Worm (Caenorhabditis elegans) whole organism, L3 larva: ENCODE measurements around the gene C23F12.3.
A peak's percentile ranks its signal among the peaks of the same experiment; 100 is the strongest.

Source experiments
- ZK546.5 ChIP-seq: sonication (generic microtip); optimal IDR thresholded peaks from 2 replicates; lab custom pipeline; 2017; ENCODE audit warnings: missing biosample characterization, missing genetic modification characterization
- ceh-16 ChIP-seq: sonication (generic microtip); optimal IDR thresholded peaks from 2 replicates; lab custom pipeline; 2017; ENCODE audit warnings: missing biosample characterization, missing genetic modification characterization
- ceh-28 ChIP-seq: fragments of 150-350 bp; optimal IDR thresholded peaks from 2 replicates; lab custom pipeline; 2014; ENCODE audit warnings: missing biosample characterization, missing genetic modification reagents, missing genetic modification characterization
- ceh-9 ChIP-seq: sonication (generic microtip); optimal IDR thresholded peaks from 2 replicates; lab custom pipeline; 2018; ENCODE audit warnings: missing biosample characterization, missing genetic modification characterization
- daf-12 ChIP-seq: fragments of 150-350 bp; optimal IDR thresholded peaks from 2 replicates; lab custom pipeline; 2014; ENCODE audit warnings: missing biosample characterization, missing genetic modification reagents, missing genetic modification characterization
- egl-27 ChIP-seq: sonication (generic microtip); optimal IDR thresholded peaks from 4 replicates; lab custom pipeline; 2017; ENCODE audit warnings: missing biosample characterization, missing genetic modification reagents, missing genetic modification characterization
- elt-1 ChIP-seq: fragments of 150-350 bp; optimal IDR thresholded peaks from 2 replicates; lab custom pipeline; 2014; ENCODE audit warnings: missing biosample characterization, missing genetic modification characterization
- elt-2 ChIP-seq: sonication (generic microtip); optimal IDR thresholded peaks from 2 replicates; lab custom pipeline; 2016; ENCODE audit warnings: missing genetic modification reagents, mild to moderate bottlenecking, missing genetic modification characterization, missing compliant biosample characterization
- eor-1 ChIP-seq, 2 experiments: fragments of 150-350 bp; optimal IDR thresholded peaks; 2 replicates each; lab custom pipeline; 2014 to 2018; ENCODE audit warnings: missing biosample characterization in 2 of 2, missing genetic modification characterization in 2 of 2
- fkh-2 ChIP-seq: fragments of 150-350 bp; optimal IDR thresholded peaks from 2 replicates; lab custom pipeline; 2014; ENCODE audit warnings: missing biosample characterization, missing genetic modification reagents, missing genetic modification characterization
- fos-1 ChIP-seq: fragments of 150-350 bp; optimal IDR thresholded peaks from 2 replicates; lab custom pipeline; 2014; ENCODE audit warnings: missing biosample characterization, missing genetic modification characterization
- hmg-11 ChIP-seq: sonication (generic microtip); optimal IDR thresholded peaks from 2 replicates; lab custom pipeline; 2016; ENCODE audit warnings: missing genetic modification characterization, missing compliant biosample characterization
- jun-1 ChIP-seq: fragments of 150-350 bp; optimal IDR thresholded peaks from 2 replicates; lab custom pipeline; 2014; ENCODE audit warnings: missing biosample characterization, missing genetic modification reagents, missing genetic modification characterization
- lin-39 ChIP-seq: fragments of 150-350 bp; optimal IDR thresholded peaks from 2 replicates; lab custom pipeline; 2018; ENCODE audit warnings: missing biosample characterization, missing genetic modification reagents, missing genetic modification characterization
- lsy-12 ChIP-seq: sonication (generic microtip); optimal IDR thresholded peaks from 2 replicates; lab custom pipeline; 2016; ENCODE audit warnings: mild to moderate bottlenecking, missing genetic modification characterization, missing compliant biosample characterization
- nhr-11 ChIP-seq: fragments of 150-350 bp; optimal IDR thresholded peaks from 2 replicates; lab custom pipeline; 2014; ENCODE audit warnings: missing biosample characterization, missing genetic modification characterization
- nhr-12 ChIP-seq: fragments of 150-350 bp; optimal IDR thresholded peaks from 2 replicates; lab custom pipeline; 2014; ENCODE audit warnings: missing biosample characterization, missing genetic modification characterization
- nhr-23 ChIP-seq: fragments of 150-350 bp; optimal IDR thresholded peaks from 2 replicates; lab custom pipeline; 2014; ENCODE audit warnings: missing biosample characterization, missing genetic modification reagents, missing genetic modification characterization
- nhr-28 ChIP-seq: fragments of 150-350 bp; optimal IDR thresholded peaks from 2 replicates; lab custom pipeline; 2014; ENCODE audit warnings: missing biosample characterization, missing genetic modification characterization
- nhr-67 ChIP-seq: fragments of 150-350 bp; optimal IDR thresholded peaks from 2 replicates; lab custom pipeline; 2014; ENCODE audit warnings: missing biosample characterization, missing genetic modification characterization
- nhr-77 ChIP-seq: fragments of 150-350 bp; optimal IDR thresholded peaks from 2 replicates; lab custom pipeline; 2014; ENCODE audit warnings: missing biosample characterization, missing genetic modification characterization
- pha-4 ChIP-seq: fragments of 150-350 bp; optimal IDR thresholded peaks from 2 replicates; lab custom pipeline; 2014; ENCODE audit warnings: missing biosample characterization, missing genetic modification reagents, missing genetic modification characterization
- pqm-1 ChIP-seq: fragments of 150-350 bp; optimal IDR thresholded peaks from 2 replicates; lab custom pipeline; 2017; ENCODE audit warnings: missing biosample characterization, missing genetic modification characterization, inconsistent platforms
- sea-2 ChIP-seq: fragments of 150-350 bp; sonication (generic microtip); optimal IDR thresholded peaks from 4 replicates; lab custom pipeline; 2014; ENCODE audit warnings: missing biosample characterization, missing genetic modification reagents, missing genetic modification characterization
- skn-1 ChIP-seq: fragments of 150-350 bp; optimal IDR thresholded peaks from 2 replicates; lab custom pipeline; 2014; ENCODE audit warnings: missing biosample characterization, missing genetic modification characterization
- snpc-4 ChIP-seq: fragments of 150-350 bp; optimal IDR thresholded peaks from 2 replicates; lab custom pipeline; 2014; ENCODE audit warnings: missing biosample characterization, missing genetic modification characterization
- tbx-2 ChIP-seq: sonication (generic microtip); optimal IDR thresholded peaks from 2 replicates; lab custom pipeline; 2016; ENCODE audit warnings: mild to moderate bottlenecking, missing genetic modification characterization, missing compliant biosample characterization
- unc-39 ChIP-seq: sonication (generic microtip); optimal IDR thresholded peaks from 4 replicates; lab custom pipeline; 2017; ENCODE audit warnings: missing biosample characterization, missing genetic modification characterization
- zag-1 ChIP-seq: fragments of 150-350 bp; optimal IDR thresholded peaks from 2 replicates; lab custom pipeline; 2014; ENCODE audit warnings: missing biosample characterization, missing genetic modification characterization
- ztf-11 ChIP-seq: fragments of 150-350 bp; optimal IDR thresholded peaks from 2 replicates; lab custom pipeline; 2014; ENCODE audit warnings: missing biosample characterization, missing genetic modification characterization
- ztf-4 ChIP-seq: fragments of 150-350 bp; optimal IDR thresholded peaks from 2 replicates; lab custom pipeline; 2014; ENCODE audit warnings: missing biosample characterization, missing genetic modification characterization

The C23F12.3 gene

ce11 chrX:9409114-9409513 lies 17.7 kb downstream of the C23F12.3 start (continued):
- TF ChIP-seq unc-39 (tag; lab: Kevin White, UChicago) (no peak), elt-1 (tag; lab: Kevin White, UChicago) (peak; percentile 29), nhr-11 (tag; lab: Kevin White, UChicago) (no peak)

ce11 chrX:9410747-9411146 lies 19.3 kb downstream of the C23F12.3 start:
- peak; percentile 87 for TF ChIP-seq pha-4 (tag; lab: Kevin White, UChicago)
- TF ChIP-seq elt-2 (tag; lab: Kevin White, UChicago) = no peak
- TF ChIP-seq, all 47 proteins: peak for 1

- no peak for TF ChIP-seq sea-2 (GFP tag; lab: Kevin White, UChicago)
- TF ChIP-seq pha-4 (tag; lab: Kevin White, UChicago) = peak; percentile 72
- TF ChIP-seq, all 47 proteins: peak for 1
Observed at ce11 chrX:9411675-9412074, 20.2 kb downstream of the C23F12.3 start.

ce11 chrX:9417326-9417725 lies 25.9 kb downstream of the C23F12.3 start:
- TF ChIP-seq ceh-9 = no peak
- TF ChIP-seq egl-27 (tag; lab: Kevin White, UChicago) = no peak
- no peak for TF ChIP-seq ceh-28
- TF ChIP-seq zag-1 (tag; lab: Kevin White, UChicago) = no peak
- no peak for TF ChIP-seq ZK546.5 (tag; lab: Kevin White, UChicago)
- TF ChIP-seq nhr-67 = no peak
- TF ChIP-seq skn-1 (tag; lab: Kevin White, UChicago) = no peak
- TF ChIP-seq nhr-11 (tag; lab: Kevin White, UChicago) = no peak
- no peak for TF ChIP-seq jun-1 (tag; lab: Kevin White, UChicago)
- TF ChIP-seq ztf-4 (tag; lab: Kevin White, UChicago) = no peak
- TF ChIP-seq fkh-2 (tag; lab: Kevin White, UChicago) = no peak
- TF ChIP-seq, all 47 proteins: peak for 0

- no peak for TF ChIP-seq hmg-11 (tag; lab: Kevin White, UChicago)
- no peak for TF ChIP-seq fkh-2 (tag; lab: Kevin White, UChicago)
- TF ChIP-seq snpc-4 (tag; lab: Kevin White, UChicago) = no peak
- TF ChIP-seq nhr-12 (tag; lab: Kevin White, UChicago) = no peak
- no peak for TF ChIP-seq sea-2 (GFP tag; lab: Kevin White, UChicago)
- TF ChIP-seq ztf-11 (tag; lab: Kevin White, UChicago) = no peak
- TF ChIP-seq egl-27 (tag; lab: Kevin White, UChicago) = no peak
- no peak for TF ChIP-seq nhr-23 (tag; lab: Kevin White, UChicago)
- no peak for TF ChIP-seq nhr-28 (tag; lab: Kevin White, UChicago)
- TF ChIP-seq unc-39 (tag; lab: Kevin White, UChicago) = no peak
- TF ChIP-seq fos-1 (tag; lab: Kevin White, UChicago) = no peak
- TF ChIP-seq jun-1 (tag; lab: Kevin White, UChicago) = no peak
- no peak for TF ChIP-seq elt-1 (tag; lab: Kevin White, UChicago)
- no peak for TF ChIP-seq lin-39 (tag; lab: Kevin White, UChicago)
- TF ChIP-seq lsy-12 (tag; lab: Kevin White, UChicago) = no peak
- TF ChIP-seq tbx-2 (tag; lab: Kevin White, UChicago) = no peak
- TF ChIP-seq daf-12 (tag; lab: Kevin White, UChicago) = no peak
- TF ChIP-seq pha-4 (tag; lab: Kevin White, UChicago) = no peak
- TF ChIP-seq ceh-16 = no peak
Observed at ce11 chrX:9417948-9418347, 26.5 kb downstream of the C23F12.3 start.

- TF ChIP-seq skn-1 (tag; lab: Kevin White, UChicago) (peak; percentile 45), ceh-28 (peak; percentile 16), lin-39 (tag; lab: Kevin White, UChicago) (no peak), nhr-77 (tag; lab: Kevin White, UChicago) (no peak), pqm-1 (tag; lab: Kevin White, UChicago) (peak; percentile 97), pha-4 (tag; lab: Kevin White, UChicago) (peak; percentile 9), elt-2 (tag; lab: Kevin White, UChicago) (peak; percentile 93), eor-1 (tag; optimal IDR thresholded peaks at IDR 0.05; lab: Kevin White, UChicago) (no peak), fkh-2 (tag; lab: Kevin White, UChicago) (no peak)
Observed at ce11 chrX:9428059-9428458, 36.6 kb downstream of the C23F12.3 start, which contains the start of gene B0272.4. Gene B0272.4, plus strand, starts transcription at chrX:9428431.
